Worm (Caenorhabditis elegans): ENCODE results near the gene T10B5.10.

DNA sequence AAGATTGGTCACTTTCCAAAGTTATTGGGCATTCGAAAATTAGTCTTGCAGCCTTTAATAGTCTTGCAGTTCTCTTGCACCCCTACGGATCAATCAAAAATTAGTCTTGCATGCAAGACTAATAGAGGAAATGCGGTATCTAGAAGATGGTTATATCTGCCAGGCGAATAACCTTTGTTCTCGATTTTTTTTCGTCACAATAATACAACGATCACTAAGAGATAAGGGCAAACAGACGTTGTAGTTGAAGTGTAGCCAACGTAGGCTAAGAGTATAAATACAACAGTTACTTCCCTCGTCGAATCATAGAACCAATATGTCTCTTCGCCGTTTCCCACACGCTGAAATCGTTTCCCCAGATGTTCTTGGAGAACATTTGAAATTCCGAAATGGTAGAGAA is 14.3 kb downstream of the T10B5.10 start, which contains the start of gene T10B5.8:
- TF ChIP-seq ceh-82 (tag; optimal IDR thresholded peaks at IDR 0.05): no peak
- TF ChIP-seq lin-15B (tag; optimal IDR thresholded peaks at IDR 0.05): no peak
- no peak for TF ChIP-seq nhr-237 (tag; optimal IDR thresholded peaks at IDR 0.05)
- no peak for TF ChIP-seq lin-39 (tag; optimal IDR thresholded peaks at IDR 0.05)
- TF ChIP-seq hmg-11 (tag; optimal IDR thresholded peaks at IDR 0.05): no peak
- TF ChIP-seq pha-4 (tag; optimal IDR thresholded peaks at IDR 0.05): no peak
